Fruit fly (Drosophila melanogaster) whole organism, embryonic: ENCODE results near the gene jagn.
A peak's percentile ranks its signal among the peaks of the same experiment; 100 is the strongest.

Experiments used
- ATbp ChIP-seq: fragments of 200-800 bp; sonication (Bioruptor generic); optimal IDR thresholded peaks from 2 replicates; lab custom pipeline; 2017; ENCODE audit warnings: missing biosample characterization, mild to moderate bottlenecking, missing genetic modification characterization, missing genetic modification reagents
- Abd-B ChIP-seq: fragments of 200-800 bp; sonication (Bioruptor generic); optimal IDR thresholded peaks from 2 replicates; lab custom pipeline; 2018; ENCODE audit warnings: missing biosample characterization, mild to moderate bottlenecking, missing genetic modification characterization, moderate library complexity
- Ada2b ChIP-seq: fragments of 200-800 bp; sonication (Bioruptor generic); IDR thresholded peaks from 2 replicates; pipeline ENCODE4 v1.3.6; 2022; ENCODE audit warnings: missing biosample characterization, missing genetic modification characterization
- CG10267 ChIP-seq: fragments of 200-800 bp; sonication (Bioruptor generic); optimal IDR thresholded peaks from 2 replicates; lab custom pipeline; 2018; ENCODE audit warnings: missing biosample characterization, mild to moderate bottlenecking, missing genetic modification characterization, moderate library complexity
- CG10462 ChIP-seq: fragments of 200-800 bp; sonication (Bioruptor generic); optimal IDR thresholded peaks from 2 replicates; lab custom pipeline; 2016; ENCODE audit warnings: missing biosample characterization, missing genetic modification characterization
- CG10654 ChIP-seq: fragments of 200-800 bp; sonication (Bioruptor generic); optimal IDR thresholded peaks from 2 replicates; lab custom pipeline; 2016; ENCODE audit warnings: missing biosample characterization, missing genetic modification characterization
- CG11247 ChIP-seq: fragments of 200-800 bp; sonication (Bioruptor generic); IDR thresholded peaks from 2 replicates; pipeline ENCODE4 v1.3.6; 2022; ENCODE audit warnings: missing biosample characterization, missing genetic modification characterization
- CG1233 ChIP-seq: fragments of 200-800 bp; sonication (Bioruptor generic); optimal IDR thresholded peaks from 4 replicates; lab custom pipeline; 2018; ENCODE audit warnings: missing biosample characterization, mild to moderate bottlenecking, missing genetic modification characterization
- CG14710 ChIP-seq: fragments of 200-800 bp; sonication (Bioruptor generic); optimal IDR thresholded peaks from 3 replicates; lab custom pipeline; 2019; ENCODE audit warnings: missing biosample characterization, mild to moderate bottlenecking, missing genetic modification characterization, moderate library complexity
- CG14965 ChIP-seq: fragments of 200-800 bp; sonication (Bioruptor generic); optimal IDR thresholded peaks from 2 replicates; lab custom pipeline; 2016; ENCODE audit warnings: missing biosample characterization, missing genetic modification characterization, borderline replicate concordance
- CG15601 ChIP-seq: fragments of 200-800 bp; sonication (Bioruptor generic); optimal IDR thresholded peaks from 3 replicates; lab custom pipeline; 2019; ENCODE audit warnings: missing biosample characterization, mild to moderate bottlenecking, missing genetic modification characterization, moderate library complexity
- CG16813 ChIP-seq: fragments of 200-800 bp; sonication (Bioruptor generic); IDR thresholded peaks from 3 replicates; pipeline ENCODE4 v1.3.6; 2022; ENCODE audit warnings: missing biosample characterization, missing genetic modification characterization; ENCODE audit not compliant: partially characterized antibody
- CG17361 ChIP-seq: fragments of 200-800 bp; sonication (Bioruptor generic); IDR thresholded peaks from 3 replicates; pipeline ENCODE4 v1.3.6; 2022; ENCODE audit warnings: missing biosample characterization, missing genetic modification characterization
- CG32532 ChIP-seq: fragments of 200-800 bp; sonication (Bioruptor generic); IDR thresholded peaks from 2 replicates; pipeline ENCODE4 v1.3.6; 2022; ENCODE audit warnings: missing biosample characterization, missing genetic modification characterization
- CG3995 ChIP-seq: fragments of 200-800 bp; sonication (Bioruptor generic); optimal IDR thresholded peaks from 3 replicates; lab custom pipeline; 2016; ENCODE audit warnings: missing biosample characterization, missing genetic modification characterization
- CG8359 ChIP-seq: fragments of 200-800 bp; sonication (Bioruptor generic); optimal IDR thresholded peaks from 2 replicates; lab custom pipeline; 2017; ENCODE audit warnings: missing biosample characterization, mild to moderate bottlenecking, missing genetic modification characterization, borderline replicate concordance
- CG8765 ChIP-seq: fragments of 200-800 bp; sonication (Bioruptor generic); IDR thresholded peaks from 2 replicates; pipeline ENCODE4 v1.3.6; 2022; ENCODE audit warnings: missing biosample characterization, missing genetic modification characterization
- CG9932 ChIP-seq: fragments of 200-800 bp; sonication (Bioruptor generic); IDR thresholded peaks from 2 replicates; pipeline ENCODE4 v1.3.6; 2022; ENCODE audit warnings: missing biosample characterization, missing genetic modification characterization
- CoRest ChIP-seq: fragments of 200-800 bp; sonication (Bioruptor generic); optimal IDR thresholded peaks from 3 replicates; lab custom pipeline; 2018; ENCODE audit warnings: missing biosample characterization, mild to moderate bottlenecking, missing genetic modification characterization, moderate library complexity
- D19A ChIP-seq: fragments of 200-800 bp; optimal IDR thresholded peaks from 3 replicates; lab custom pipeline; 2019; ENCODE audit warnings: missing biosample characterization, mild to moderate bottlenecking, missing genetic modification characterization, moderate library complexity
- D19B ChIP-seq: fragments of 200-800 bp; sonication (Bioruptor generic); optimal IDR thresholded peaks from 2 replicates; lab custom pipeline; 2017; ENCODE audit warnings: missing biosample characterization, mild to moderate bottlenecking, missing genetic modification characterization
- Dek ChIP-seq: fragments of 200-800 bp; sonication (Bioruptor generic); optimal IDR thresholded peaks from 3 replicates; lab custom pipeline; 2019; ENCODE audit warnings: missing biosample characterization, mild to moderate bottlenecking, missing genetic modification characterization, moderate library complexity
- Dip3 ChIP-seq: fragments of 200-800 bp; sonication (Bioruptor generic); optimal IDR thresholded peaks from 3 replicates; lab custom pipeline; 2016; ENCODE audit warnings: missing biosample characterization, missing genetic modification characterization
- Dp ChIP-seq: fragments of 200-800 bp; sonication (Bioruptor generic); optimal IDR thresholded peaks from 2 replicates; lab custom pipeline; 2018; ENCODE audit warnings: missing biosample characterization, mild to moderate bottlenecking, missing genetic modification characterization, moderate library complexity
- HmgZ ChIP-seq: fragments of 200-800 bp; sonication (Bioruptor generic); optimal IDR thresholded peaks from 2 replicates; lab custom pipeline; 2018; ENCODE audit warnings: missing biosample characterization, mild to moderate bottlenecking, missing genetic modification characterization
- Hr3 ChIP-seq: fragments of 200-800 bp; sonication (Bioruptor generic); optimal IDR thresholded peaks from 3 replicates; lab custom pipeline; 2016; ENCODE audit warnings: missing biosample characterization, missing genetic modification characterization
- Mes4 ChIP-seq: fragments of 200-800 bp; sonication (Bioruptor generic); optimal IDR thresholded peaks from 2 replicates; lab custom pipeline; 2016; ENCODE audit warnings: missing biosample characterization, missing genetic modification characterization
- Nf-YA ChIP-seq: fragments of 200-800 bp; sonication (Bioruptor generic); IDR thresholded peaks from 2 replicates; pipeline ENCODE4 v1.3.6; 2022; ENCODE audit warnings: missing biosample characterization, missing genetic modification characterization
- Oaz ChIP-seq: fragments of 200-800 bp; sonication (Bioruptor generic); IDR thresholded peaks from 2 replicates; pipeline ENCODE4 v1.3.6; 2022; ENCODE audit warnings: missing biosample characterization, missing genetic modification characterization
- Six4 ChIP-seq: fragments of 200-800 bp; sonication (Bioruptor generic); optimal IDR thresholded peaks from 2 replicates; lab custom pipeline; 2016; ENCODE audit warnings: missing biosample characterization, missing genetic modification characterization
- Sox100B ChIP-seq: fragments of 200-800 bp; sonication (Bioruptor generic); optimal IDR thresholded peaks from 3 replicates; lab custom pipeline; 2018; ENCODE audit warnings: missing biosample characterization, mild to moderate bottlenecking, missing genetic modification characterization
- Sox102F ChIP-seq: fragments of 200-800 bp; sonication (Bioruptor generic); optimal IDR thresholded peaks from 2 replicates; lab custom pipeline; 2018; ENCODE audit warnings: missing biosample characterization, mild to moderate bottlenecking, missing genetic modification characterization, moderate library complexity
- Usf ChIP-seq: fragments of 200-800 bp; sonication (Bioruptor generic); optimal IDR thresholded peaks from 2 replicates; lab custom pipeline; 2017; ENCODE audit warnings: missing genotype, missing biosample characterization, missing genetic modification characterization
- bsh ChIP-seq, 2 experiments: fragments of 200-800 bp; sonication (Bioruptor generic); optimal IDR thresholded peaks; 2 replicates each; lab custom pipeline; 2017 to 2018; ENCODE audit warnings: mild to moderate bottlenecking in 2 of 2, missing biosample characterization in 2 of 2, missing genetic modification characterization in 2 of 2, moderate library complexity in 1 of 2
- chinmo ChIP-seq: fragments of 200-800 bp; sonication (Bioruptor generic); IDR thresholded peaks from 4 replicates; pipeline ENCODE4 v1.3.6; 2022; ENCODE audit warnings: missing biosample characterization, missing genetic modification characterization; ENCODE audit not compliant: partially characterized antibody
- ci ChIP-seq: fragments of 200-800 bp; sonication (Bioruptor generic); IDR thresholded peaks from 3 replicates; pipeline ENCODE4 v1.3.6; 2022; ENCODE audit warnings: missing biosample characterization, missing genetic modification characterization
- exex ChIP-seq: fragments of 200-800 bp; sonication (Bioruptor generic); optimal IDR thresholded peaks from 4 replicates; lab custom pipeline; 2018; ENCODE audit warnings: missing biosample characterization, mild to moderate bottlenecking, missing genetic modification characterization, moderate library complexity
- gcm2 ChIP-seq: fragments of 200-800 bp; sonication (Bioruptor generic); optimal IDR thresholded peaks from 2 replicates; lab custom pipeline; 2016; ENCODE audit warnings: missing biosample characterization, missing genetic modification characterization
- gfzf ChIP-seq: fragments of 200-800 bp; sonication (Bioruptor generic); optimal IDR thresholded peaks from 2 replicates; lab custom pipeline; 2016; ENCODE audit warnings: missing biosample characterization, mild to moderate bottlenecking, missing genetic modification characterization, moderate library complexity
- ham ChIP-seq: fragments of 200-800 bp; sonication (Bioruptor generic); IDR thresholded peaks from 2 replicates; pipeline ENCODE4 v1.3.6; 2022; ENCODE audit warnings: missing biosample characterization, missing genetic modification characterization
- hbn ChIP-seq: fragments of 200-800 bp; sonication (Bioruptor generic); IDR thresholded peaks from 2 replicates; pipeline ENCODE4 v1.3.6; 2022; ENCODE audit warnings: missing biosample characterization, missing genetic modification characterization; ENCODE audit not compliant: partially characterized antibody
- lbe ChIP-seq: fragments of 200-800 bp; sonication (Bioruptor generic); optimal IDR thresholded peaks from 2 replicates; lab custom pipeline; 2016; ENCODE audit warnings: missing biosample characterization, mild to moderate bottlenecking, missing genetic modification characterization
- nmo ChIP-seq: fragments of 200-800 bp; sonication (Bioruptor generic); optimal IDR thresholded peaks from 2 replicates; lab custom pipeline; 2018; ENCODE audit warnings: missing biosample characterization, mild to moderate bottlenecking, missing genetic modification characterization, moderate library complexity
- org-1 ChIP-seq: fragments of 200-800 bp; sonication (Bioruptor generic); optimal IDR thresholded peaks from 2 replicates; lab custom pipeline; 2017; ENCODE audit warnings: missing biosample characterization, missing genetic modification characterization
- phol ChIP-seq: fragments of 200-800 bp; sonication (Bioruptor generic); optimal IDR thresholded peaks from 3 replicates; lab custom pipeline; 2018; ENCODE audit warnings: missing biosample characterization, mild to moderate bottlenecking, missing genetic modification characterization, moderate library complexity
- sisA ChIP-seq: fragments of 200-800 bp; sonication (Bioruptor generic); IDR thresholded peaks from 2 replicates; pipeline ENCODE4 v1.3.6; 2022; ENCODE audit warnings: missing biosample characterization, missing genetic modification characterization
- slou ChIP-seq: fragments of 200-800 bp; sonication (Bioruptor generic); optimal IDR thresholded peaks from 3 replicates; lab custom pipeline; 2016; ENCODE audit warnings: missing biosample characterization, missing genetic modification characterization
- stc ChIP-seq: fragments of 200-800 bp; sonication (Bioruptor generic); IDR thresholded peaks from 2 replicates; pipeline ENCODE4 v1.3.6; 2022; ENCODE audit warnings: missing biosample characterization, missing genetic modification characterization
- wdn ChIP-seq: fragments of 200-800 bp; sonication (Bioruptor generic); IDR thresholded peaks from 2 replicates; pipeline ENCODE4 v1.3.6; 2022; ENCODE audit warnings: missing biosample characterization, missing genetic modification characterization

Gene jagn

dm6 chr3R:5733181-5733580 lies 45.9 kb upstream of the jagn start, which contains the start of gene CG1239 (continued):
- peak; percentile 42; the same call in 2 of the 3 replicates for TF ChIP-seq CG17361 (GFP tag; lab: Robert Waterston, UW)
- no peak for TF ChIP-seq CG10462 (GFP tag; lab: Kevin White, UChicago)
- peak; percentile 14 for TF ChIP-seq CG15601
- no peak for TF ChIP-seq Nf-YA
- peak; percentile 39 for TF ChIP-seq Dp (GFP tag; lab: Kevin White, UChicago)
- 0 out of 3 replicates have a peak, but pooled peaks have one; percentile 27 for TF ChIP-seq CG16813 (GFP tag; lab: Robert Waterston, UW)
- TF ChIP-seq CG10267 (tag; lab: Kevin White, UChicago) = peak; percentile 48
- TF ChIP-seq CG11247 (GFP tag; lab: Robert Waterston, UW) = no peak
- TF ChIP-seq CG14710 = peak; percentile 60
- TF ChIP-seq gcm2 (GFP tag; lab: Kevin White, UChicago) = no peak
- peak; percentile 9 for TF ChIP-seq phol
- TF ChIP-seq gfzf (GFP tag; lab: Kevin White, UChicago) = peak; percentile 60
- peak; percentile 41 for TF ChIP-seq HmgZ (tag; lab: Kevin White, UChicago)
- TF ChIP-seq CG9932 = no peak
- no peak for TF ChIP-seq Dip3
- peak; percentile 22 for TF ChIP-seq exex (tag; lab: Kevin White, UChicago)
- TF ChIP-seq org-1 = no peak
- TF ChIP-seq wdn (GFP tag; lab: Robert Waterston, UW) = no peak
- TF ChIP-seq Sox102F (GFP tag; lab: Kevin White, UChicago) = no peak
- TF ChIP-seq, all 482 proteins: peak for 33

dm6 chr3R:5736305-5736869 lies 42.7 kb upstream of the jagn start, which contains the start of the genes CG2100 and CG1236:
CG2100 (minus strand) TSS chr3R:5736355.
CG1236 (plus strand) TSS chr3R:5736748.
- TF ChIP-seq Hr3 (GFP tag; lab: Kevin White, UChicago) (peak; percentile 85), lbe (GFP tag; lab: Kevin White, UChicago) (peak; percentile 53), nmo (GFP tag; lab: Kevin White, UChicago) (peak; percentile 95), Six4 (GFP tag; lab: Kevin White, UChicago) (peak; percentile 78), chinmo (GFP tag; lab: Robert Waterston, UW) (no peak), ham (GFP tag; lab: Robert Waterston, UW) (no peak), Abd-B (GFP tag; lab: Kevin White, UChicago) (peak; percentile 85), ATbp (peak; percentile 82), CG14965 (no peak), stc (peak; percentile 56), Ada2b (GFP tag; lab: Robert Waterston, UW) (peak; percentile 70), org-1 (peak; percentile 68), CG32532 (peak; percentile 68; the same call in 1 of the 2 replicates), D19B (peak; percentile 99), Oaz (GFP tag; lab: Robert Waterston, UW) (no peak), slou (GFP tag; lab: Kevin White, UChicago) (peak; percentile 40), Usf (GFP tag; lab: Kevin White, UChicago) (peak; percentile 77), CoRest (peak; percentile 93), Mes4 (no peak), ci (GFP tag; lab: Robert Waterston, UW) (no peak; the same call in 2 of the 3 replicates), sisA (GFP tag; lab: Robert Waterston, UW) (peak; percentile 76), CG8765 (GFP tag; lab: Robert Waterston, UW) (peak; percentile 60), CG10654 (peak; percentile 81), CG3995 (GFP tag; lab: Kevin White, UChicago) (peak; percentile 45), CG1233 (GFP tag; lab: Kevin White, UChicago) (peak; percentile 85), CG8359 (GFP tag; lab: Kevin White, UChicago) (peak; percentile 63), Dek (tag; lab: Kevin White, UChicago) (peak; percentile 86), Sox100B (GFP tag; lab: Kevin White, UChicago) (peak; percentile 93), hbn (GFP tag; lab: Robert Waterston, UW) (no peak), D19A (tag; lab: Kevin White, UChicago) (peak; percentile 86), bsh (GFP tag; optimal IDR thresholded peaks at IDR 0.05; lab: Kevin White, UChicago) (peak; percentile 73 to 89)
